Worm (Caenorhabditis elegans) whole organism, late embryonic: ENCODE data around the gene nimk-1.

ENCODE experiments used
- C38D4.7 ChIP-seq: fragments of 200-800 bp; sonication (Bioruptor generic); optimal IDR thresholded peaks from 2 replicates; lab custom pipeline; 2018; ENCODE audit warnings: mild to moderate bottlenecking, missing genetic modification characterization, moderate library complexity, missing compliant biosample characterization
- Y22D7AL.16 ChIP-seq: sonication (generic microtip); optimal IDR thresholded peaks from 2 replicates; lab custom pipeline; 2016; ENCODE audit warnings: missing genetic modification characterization, missing compliant biosample characterization
- ama-1 ChIP-seq: fragments of 150-350 bp; optimal IDR thresholded peaks from 2 replicates; lab custom pipeline; 2014
- madf-2 ChIP-seq: sonication (generic microtip); optimal IDR thresholded peaks from 2 replicates; lab custom pipeline; 2017; ENCODE audit warnings: missing genetic modification characterization, missing compliant biosample characterization
- rnt-1 ChIP-seq: sonication (generic microtip); optimal IDR thresholded peaks from 2 replicates; lab custom pipeline; 2016; ENCODE audit warnings: missing genetic modification characterization, missing compliant biosample characterization
- sdc-2 ChIP-seq: sonication (generic microtip); optimal IDR thresholded peaks from 2 replicates; lab custom pipeline; 2016; ENCODE audit warnings: missing genotype, missing genetic modification characterization, missing compliant biosample characterization
- tbx-2 ChIP-seq: sonication (generic microtip); optimal IDR thresholded peaks from 2 replicates; lab custom pipeline; 2016; ENCODE audit warnings: missing genetic modification characterization, missing compliant biosample characterization
- unc-3 ChIP-seq, 2 experiments: fragments of 200-800 bp in 1 of 2; sonication (Bioruptor generic) in 1 of 2; sonication (generic microtip) in 1 of 2; conservative IDR thresholded peaks in 1 of 2; optimal IDR thresholded peaks in 1 of 2; 2 replicates each; pipeline versions ENCODE4 v1.3.6 to Lab custom; 2016 to 2022; ENCODE audit warnings: missing compliant biosample characterization in 2 of 2, missing genetic modification characterization in 2 of 2, missing genetic modification reagents in 1 of 2

- TF ChIP-seq madf-2 (tag; lab: Kevin White, UChicago), result no peak
- TF ChIP-seq ama-1 (lab: Kevin White, UChicago), result no peak
- no peak for TF ChIP-seq rnt-1
- TF ChIP-seq sdc-2 (tag; lab: Kevin White, UChicago), result no peak
- no peak for TF ChIP-seq tbx-2
- TF ChIP-seq unc-3 (GFP tag; conservative IDR thresholded peaks at IDR 0.05; lab: Robert Waterston, UW), result no peak
- TF ChIP-seq unc-3 (tag; optimal IDR thresholded peaks at IDR 0.05; lab: Kevin White, UChicago), result no peak
- TF ChIP-seq C38D4.7 (GFP tag; lab: Kevin White, UChicago), result no peak
- no peak for TF ChIP-seq Y22D7AL.16 (tag; lab: Kevin White, UChicago)
Measured at ce11 chrII:12506511-12506910, 29.0 kb upstream of the nimk-1 start.
